ENCODE assay signal across 7 worm cellular contexts in genomic region chrV:19142595-19142994, ce11.
TF ChIP-seq lines count a peak whose summit lies in the region.

No protein-coding gene starts in this region.

TF ChIP-seq in whole organism, L1 larva, 84 proteins besides CTCF, POLR2A, EP300 and RAD21:
- no peak for TF ChIP-seq efl-1 (optimal IDR thresholded peaks at IDR 0.05; lab: Kevin White, UChicago)
- peak in 1 of 2 experiments; percentile 45 for TF ChIP-seq efl-1 (GFP tag; optimal IDR thresholded peaks at IDR 0.05 in 1 of 2; lab: Kevin White, UChicago)
- peak; percentile 2 for TF ChIP-seq nhr-47 (tag; optimal IDR thresholded peaks at IDR 0.05; lab: Kevin White, UChicago)
- TF ChIP-seq nhr-19 (GFP tag; conservative IDR thresholded peaks at IDR 0.05; lab: Robert Waterston, UW): peak; percentile 28
- TF ChIP-seq snpc-4 (tag; optimal IDR thresholded peaks at IDR 0.05; lab: Kevin White, UChicago): no peak
- no peak for TF ChIP-seq fkh-10 (GFP tag; optimal IDR thresholded peaks at IDR 0.05; lab: Kevin White, UChicago)
- TF ChIP-seq tbx-2 (tag; optimal IDR thresholded peaks at IDR 0.05; lab: Kevin White, UChicago): no peak
- TF ChIP-seq ceh-8 (GFP tag; optimal IDR thresholded peaks at IDR 0.05; lab: Kevin White, UChicago): no peak
- TF ChIP-seq nhr-85 (tag; lab: Kevin White, UChicago): no peak
- TF ChIP-seq lin-35 (GFP tag; optimal IDR thresholded peaks at IDR 0.05; lab: Kevin White, UChicago): peak in 1 of 2 experiments; percentile 13

TF ChIP-seq in whole organism, L3 larva, 47 proteins besides CTCF, POLR2A, EP300 and RAD21:
- TF ChIP-seq nhr-77 (tag; optimal IDR thresholded peaks at IDR 0.05; lab: Kevin White, UChicago): no peak
- no peak for TF ChIP-seq snpc-4 (tag; optimal IDR thresholded peaks at IDR 0.05; lab: Kevin White, UChicago)
- TF ChIP-seq pha-4 (tag; optimal IDR thresholded peaks at IDR 0.05; lab: Kevin White, UChicago): no peak
- no peak for TF ChIP-seq nhr-23 (tag; optimal IDR thresholded peaks at IDR 0.05; lab: Kevin White, UChicago)
- no peak for TF ChIP-seq elt-2 (tag; optimal IDR thresholded peaks at IDR 0.05; lab: Kevin White, UChicago)
- TF ChIP-seq hmg-11 (tag; optimal IDR thresholded peaks at IDR 0.05; lab: Kevin White, UChicago): peak; percentile 52
- TF ChIP-seq lsy-12 (tag; optimal IDR thresholded peaks at IDR 0.05; lab: Kevin White, UChicago): no peak
- TF ChIP-seq nhr-28 (tag; optimal IDR thresholded peaks at IDR 0.05; lab: Kevin White, UChicago): no peak
TF ChIP-seq in whole organism, L3 larva: peak in this region for 1.

TF ChIP-seq in whole organism, L4 larva, 104 proteins besides CTCF, POLR2A, EP300 and RAD21 (continues in another document):
- TF ChIP-seq pha-4 (GFP tag; IDR thresholded peaks at IDR 0.05; lab: Robert Waterston, UW): peak; percentile 62; the same call in 1 of the 2 replicates
- no peak for TF ChIP-seq pha-4 (tag; optimal IDR thresholded peaks at IDR 0.05; lab: Kevin White, UChicago)
- TF ChIP-seq daf-12 (tag; optimal IDR thresholded peaks at IDR 0.05; lab: Kevin White, UChicago): no peak
- peak; percentile 0 for TF ChIP-seq zfp-2 (tag; optimal IDR thresholded peaks at IDR 0.05; lab: Kevin White, UChicago)
- TF ChIP-seq lin-1 (GFP tag; IDR thresholded peaks at IDR 0.05; lab: Robert Waterston, UW): no peak
- peak; percentile 8 for TF ChIP-seq nhr-48 (tag; optimal IDR thresholded peaks at IDR 0.05; lab: Kevin White, UChicago)
- TF ChIP-seq Y105C5A.15 (GFP tag; IDR thresholded peaks at IDR 0.05; lab: Robert Waterston, UW): no peak
- peak; percentile 62 for TF ChIP-seq vab-7 (GFP tag; IDR thresholded peaks at IDR 0.05; lab: Robert Waterston, UW)
- TF ChIP-seq unc-39 (tag; optimal IDR thresholded peaks at IDR 0.05; lab: Kevin White, UChicago): no peak
- TF ChIP-seq lin-38 (GFP tag; IDR thresholded peaks at IDR 0.05; lab: Robert Waterston, UW): peak; percentile 55
- TF ChIP-seq madf-9 (GFP tag; conservative IDR thresholded peaks at IDR 0.05; lab: Robert Waterston, UW): peak; percentile 48; the same call in 1 of the 2 replicates
- no peak for TF ChIP-seq sdz-12 (GFP tag; optimal IDR thresholded peaks at IDR 0.05; lab: Kevin White, UChicago)
- peak; percentile 23 for TF ChIP-seq rbr-2 (tag; optimal IDR thresholded peaks at IDR 0.05; lab: Kevin White, UChicago)
- TF ChIP-seq dmd-9 (GFP tag; IDR thresholded peaks at IDR 0.05; lab: Robert Waterston, UW): peak; percentile 52; the same call in 1 of the 2 replicates
- peak; percentile 62 for TF ChIP-seq Y48G9A.11 (GFP tag; IDR thresholded peaks at IDR 0.05; lab: Robert Waterston, UW)

TF ChIP-seq in whole organism, early embryonic, 17 proteins besides CTCF, POLR2A, EP300 and RAD21:
- TF ChIP-seq ets-7 (tag; optimal IDR thresholded peaks at IDR 0.05; lab: Kevin White, UChicago) (no peak), scrt-1 (GFP tag; IDR thresholded peaks at IDR 0.05; lab: Robert Waterston, UW) (0 out of 2 replicates have a peak, but pooled peaks have one; percentile 48), pes-1 (GFP tag; IDR thresholded peaks at IDR 0.05; lab: Robert Waterston, UW) (peak; percentile 60; the same call in 1 of the 2 replicates), ceh-36 (tag; optimal IDR thresholded peaks at IDR 0.05; lab: Kevin White, UChicago) (no peak), flt-1 (GFP tag; IDR thresholded peaks at IDR 0.05; lab: Robert Waterston, UW) (0 out of 2 replicates have a peak, but pooled peaks have one; percentile 28), tbx-37 (GFP tag; conservative IDR thresholded peaks at IDR 0.05; lab: Robert Waterston, UW) (0 out of 2 replicates have a peak, but pooled peaks have one; percentile 22), tra-4 (tag; optimal IDR thresholded peaks at IDR 0.05; lab: Kevin White, UChicago) (no peak)

TF ChIP-seq in whole organism, late embryonic, 69 proteins besides CTCF, POLR2A, EP300 and RAD21 (continues in another document):
- no peak for TF ChIP-seq sox-2 (GFP tag; IDR thresholded peaks at IDR 0.05; lab: Robert Waterston, UW)
- TF ChIP-seq dve-1 (tag; optimal IDR thresholded peaks at IDR 0.05; lab: Kevin White, UChicago): no peak
- peak; percentile 10 for TF ChIP-seq gmeb-2 (tag; optimal IDR thresholded peaks at IDR 0.05; lab: Kevin White, UChicago)
- no peak for TF ChIP-seq ceh-45 (GFP tag; IDR thresholded peaks at IDR 0.05; lab: Robert Waterston, UW)
- TF ChIP-seq ahr-1 (tag; optimal IDR thresholded peaks at IDR 0.05; lab: Kevin White, UChicago): no peak
- no peak for TF ChIP-seq ztf-16 (tag; optimal IDR thresholded peaks at IDR 0.05; lab: Kevin White, UChicago)
- no peak for TF ChIP-seq lin-11 (tag; optimal IDR thresholded peaks at IDR 0.05; lab: Kevin White, UChicago)
- TF ChIP-seq unc-86 (tag; optimal IDR thresholded peaks at IDR 0.05; lab: Kevin White, UChicago): no peak
- no peak for TF ChIP-seq pax-1 (tag; optimal IDR thresholded peaks at IDR 0.05; lab: Kevin White, UChicago)
- no peak for TF ChIP-seq fkh-10 (GFP tag; optimal IDR thresholded peaks at IDR 0.05; lab: Kevin White, UChicago)
- TF ChIP-seq ref-2 (tag; optimal IDR thresholded peaks at IDR 0.05; lab: Kevin White, UChicago): no peak
- no peak for TF ChIP-seq ama-1 (optimal IDR thresholded peaks at IDR 0.05; lab: Kevin White, UChicago)
- TF ChIP-seq eyg-1 (tag; optimal IDR thresholded peaks at IDR 0.05; lab: Kevin White, UChicago): no peak
- no peak for TF ChIP-seq pqm-1 (tag; optimal IDR thresholded peaks at IDR 0.05; lab: Kevin White, UChicago)
- no peak for TF ChIP-seq odd-2 (tag; optimal IDR thresholded peaks at IDR 0.05; lab: Kevin White, UChicago)
- TF ChIP-seq sdc-2 (tag; optimal IDR thresholded peaks at IDR 0.05; lab: Kevin White, UChicago): no peak
- TF ChIP-seq unc-55 (GFP tag; optimal IDR thresholded peaks at IDR 0.05; lab: Kevin White, UChicago): no peak
- TF ChIP-seq pha-2 (tag; optimal IDR thresholded peaks at IDR 0.05; lab: Kevin White, UChicago): no peak
- TF ChIP-seq ceh-34 (tag; optimal IDR thresholded peaks at IDR 0.05; lab: Kevin White, UChicago): peak; percentile 15
- peak; percentile 12 for TF ChIP-seq C08G9.2 (tag; optimal IDR thresholded peaks at IDR 0.05; lab: Kevin White, UChicago)

TF ChIP-seq in whole organism, midembryonic, 9 proteins besides CTCF, POLR2A, EP300 and RAD21:
- TF ChIP-seq ztf-23 (GFP tag; IDR thresholded peaks at IDR 0.05; lab: Robert Waterston, UW) (peak; percentile 49; the same call in 1 of the 2 replicates), flt-1 (GFP tag; IDR thresholded peaks at IDR 0.05; lab: Robert Waterston, UW) (peak; percentile 44; the same call in 1 of the 2 replicates), ztf-29 (GFP tag; IDR thresholded peaks at IDR 0.05; lab: Robert Waterston, UW) (no peak)

TF ChIP-seq in whole organism, young adult, 124 proteins besides CTCF, POLR2A, EP300 and RAD21 (continues in another document):
- TF ChIP-seq B0019.2 (GFP tag; conservative IDR thresholded peaks at IDR 0.05; lab: Robert Waterston, UW) (no peak), snpc-1.1 (tag; optimal IDR thresholded peaks at IDR 0.05; lab: Kevin White, UChicago; ENCODE audit: insufficient read depth) (no peak), Y56A3A.18 (GFP tag; IDR thresholded peaks at IDR 0.05; lab: Robert Waterston, UW) (no peak), ztf-25 (GFP tag; IDR thresholded peaks at IDR 0.05; lab: Robert Waterston, UW) (0 out of 2 replicates have a peak, but pooled peaks have one; percentile 65), dox-1 (GFP tag; IDR thresholded peaks at IDR 0.05; lab: Robert Waterston, UW) (no peak), sdz-38 (tag; optimal IDR thresholded peaks at IDR 0.05; lab: Kevin White, UChicago) (no peak), sea-2 (GFP tag; IDR thresholded peaks at IDR 0.05; lab: Robert Waterston, UW) (no peak), egl-18 (GFP tag; IDR thresholded peaks at IDR 0.05; lab: Robert Waterston, UW) (no peak), ZK185.1 (tag; optimal IDR thresholded peaks at IDR 0.05; lab: Kevin White, UChicago; ENCODE audit: poor library complexity, severe bottlenecking) (no peak), Y53F4B.3 (GFP tag; IDR thresholded peaks at IDR 0.05; lab: Robert Waterston, UW) (no peak), aptf-2 (GFP tag; conservative IDR thresholded peaks at IDR 0.05; lab: Robert Waterston, UW) (no peak), rec-8 (tag; optimal IDR thresholded peaks at IDR 0.05; lab: Kevin White, UChicago) (peak in 1 of 2 experiments; percentile 33), let-607 (tag; optimal IDR thresholded peaks at IDR 0.05; lab: Kevin White, UChicago) (no peak), F33H1.4 (GFP tag; IDR thresholded peaks at IDR 0.05; lab: Robert Waterston, UW) (no peak), unc-62 (GFP tag; optimal IDR thresholded peaks at IDR 0.05; lab: Kevin White, UChicago) (no peak), mxl-1 (tag; optimal IDR thresholded peaks at IDR 0.05; lab: Kevin White, UChicago) (no peak), hmg-20 (GFP tag; IDR thresholded peaks at IDR 0.05; lab: Robert Waterston, UW) (no peak), lin-26 (GFP tag; IDR thresholded peaks at IDR 0.05; lab: Robert Waterston, UW) (no peak), somi-1 (GFP tag; optimal IDR thresholded peaks at IDR 0.05; lab: Kevin White, UChicago) (no peak), bed-2 (GFP tag; IDR thresholded peaks at IDR 0.05; lab: Robert Waterston, UW) (0 out of 2 replicates have a peak, but pooled peaks have one; percentile 35), madf-6 (GFP tag; IDR thresholded peaks at IDR 0.05; lab: Robert Waterston, UW) (no peak), nhr-80 (tag; optimal IDR thresholded peaks at IDR 0.05; lab: Kevin White, UChicago) (no peak), ztf-6 (GFP tag; IDR thresholded peaks at IDR 0.05; lab: Robert Waterston, UW) (no peak), mel-28 (tag; optimal IDR thresholded peaks at IDR 0.05; lab: Kevin White, UChicago; ENCODE audit: borderline replicate concordance) (no peak), zim-3 (tag; optimal IDR thresholded peaks at IDR 0.05; lab: Kevin White, UChicago) (no peak), ccch-3 (GFP tag; optimal IDR thresholded peaks at IDR 0.05; lab: Kevin White, UChicago) (no peak), B0035.1 (tag; optimal IDR thresholded peaks at IDR 0.05; lab: Kevin White, UChicago) (no peak), zfh-2 (GFP tag; conservative IDR thresholded peaks at IDR 0.05; lab: Robert Waterston, UW) (no peak), Y95B8A.8 (GFP tag; IDR thresholded peaks at IDR 0.05; lab: Robert Waterston, UW) (no peak), bed-1 (GFP tag; IDR thresholded peaks at IDR 0.05; lab: Robert Waterston, UW) (no peak), snpc-3.4 (tag; optimal IDR thresholded peaks at IDR 0.05; lab: Kevin White, UChicago) (no peak), ceh-40 (GFP tag; IDR thresholded peaks at IDR 0.05; lab: Robert Waterston, UW) (no peak), cebp-1 (GFP tag; IDR thresholded peaks at IDR 0.05; lab: Robert Waterston, UW) (no peak), cebp-1 (tag; optimal IDR thresholded peaks at IDR 0.05; lab: Kevin White, UChicago) (no peak), sptf-2 (GFP tag; optimal IDR thresholded peaks at IDR 0.05; lab: Kevin White, UChicago) (no peak), mcd-1 (GFP tag; IDR thresholded peaks at IDR 0.05; lab: Robert Waterston, UW) (peak; percentile 54), F37B4.10 (GFP tag; IDR thresholded peaks at IDR 0.05; lab: Robert Waterston, UW) (no peak)
